Fruit fly (Drosophila melanogaster) whole organism, adult: ENCODE results near the gene CG34116.
A peak's percentile ranks its signal among the peaks of the same experiment; 100 is the strongest.

Source experiments
- CG11617 ChIP-seq: fragments of 200-800 bp; sonication (Bioruptor generic); optimal IDR thresholded peaks from 2 replicates; lab custom pipeline; 2017; ENCODE audit warnings: mild to moderate bottlenecking, missing biosample characterization, missing genetic modification reagents, missing genetic modification characterization
- CG12768 ChIP-seq: fragments of 200-800 bp; sonication (Bioruptor generic); optimal IDR thresholded peaks from 2 replicates; lab custom pipeline; 2017; ENCODE audit warnings: missing biosample characterization, missing genetic modification characterization, mild to moderate bottlenecking, moderate library complexity, missing genetic modification reagents
- CG14711 ChIP-seq: fragments of 200-800 bp; sonication (Bioruptor generic); optimal IDR thresholded peaks from 2 replicates; lab custom pipeline; 2018; ENCODE audit warnings: missing biosample characterization, mild to moderate bottlenecking, missing genetic modification characterization, moderate library complexity
- CG1620 ChIP-seq: fragments of 200-800 bp; sonication (Bioruptor generic); optimal IDR thresholded peaks from 2 replicates; lab custom pipeline; 2016; ENCODE audit warnings: missing biosample characterization, missing genetic modification characterization
- CG33017 ChIP-seq: fragments of 200-800 bp; sonication (Bioruptor generic); optimal IDR thresholded peaks from 2 replicates; lab custom pipeline; 2018; ENCODE audit warnings: missing biosample characterization, mild to moderate bottlenecking, missing genetic modification characterization, moderate library complexity
- CG5204 ChIP-seq: fragments of 200-800 bp; sonication (Bioruptor generic); optimal IDR thresholded peaks from 2 replicates; lab custom pipeline; 2016; ENCODE audit warnings: missing biosample characterization, missing genetic modification characterization
- CG7045 ChIP-seq: fragments of 200-800 bp; sonication (Bioruptor generic); optimal IDR thresholded peaks from 2 replicates; lab custom pipeline; 2017; ENCODE audit warnings: missing biosample characterization, mild to moderate bottlenecking, missing genetic modification characterization
- CG7101 ChIP-seq: fragments of 200-800 bp; sonication (Bioruptor generic); optimal IDR thresholded peaks from 2 replicates; lab custom pipeline; 2018; ENCODE audit warnings: missing biosample characterization, mild to moderate bottlenecking, missing genetic modification characterization, moderate library complexity
- Clk ChIP-seq: fragments of 200-800 bp; sonication (Bioruptor generic); optimal IDR thresholded peaks from 2 replicates; lab custom pipeline; 2017; ENCODE audit warnings: missing biosample characterization, missing genetic modification characterization
- Crg-1 ChIP-seq: fragments of 200-800 bp; sonication (Bioruptor generic); optimal IDR thresholded peaks from 2 replicates; lab custom pipeline; 2016; ENCODE audit warnings: missing biosample characterization, missing genetic modification characterization
- Hr96 ChIP-seq: fragments of 200-800 bp; sonication (Bioruptor generic); optimal IDR thresholded peaks from 2 replicates; lab custom pipeline; 2016; ENCODE audit warnings: missing biosample characterization, missing genetic modification characterization
- Mnt ChIP-seq: fragments of 200-800 bp; sonication (Bioruptor generic); optimal IDR thresholded peaks from 2 replicates; lab custom pipeline; 2016; ENCODE audit warnings: missing biosample characterization, mild to moderate bottlenecking, missing genetic modification characterization
- bab1 ChIP-seq: fragments of 200-800 bp; sonication (Bioruptor generic); optimal IDR thresholded peaks from 3 replicates; lab custom pipeline; 2019; ENCODE audit warnings: missing biosample characterization, mild to moderate bottlenecking, missing genetic modification characterization, moderate library complexity
- cic ChIP-seq: fragments of 200-800 bp; sonication (Bioruptor generic); optimal IDR thresholded peaks from 2 replicates; lab custom pipeline; 2017; ENCODE audit warnings: missing biosample characterization, mild to moderate bottlenecking, missing genetic modification characterization, moderate library complexity
- cnc ChIP-seq, 2 experiments: fragments of >200 bp; optimal IDR thresholded peaks; 2 replicates each; lab custom pipeline; 2017
- kay ChIP-seq: fragments of 200-800 bp; sonication (Bioruptor generic); peaks from one replicate; lab custom pipeline; 2016; ENCODE audit warnings: missing biosample characterization, missing genetic modification characterization, borderline replicate concordance
- ovo ChIP-seq: fragments of 200-800 bp; sonication (Bioruptor generic); optimal IDR thresholded peaks from 2 replicates; lab custom pipeline; 2016; ENCODE audit warnings: missing biosample characterization, missing genetic modification characterization
- pad ChIP-seq: fragments of 200-800 bp; sonication (Bioruptor generic); optimal IDR thresholded peaks from 3 replicates; lab custom pipeline; 2017; ENCODE audit warnings: missing biosample characterization, missing genetic modification characterization, mild to moderate bottlenecking, moderate library complexity, missing genetic modification reagents
- tj ChIP-seq: fragments of 200-800 bp; sonication (Bioruptor generic); optimal IDR thresholded peaks from 3 replicates; lab custom pipeline; 2017; ENCODE audit warnings: missing biosample characterization, mild to moderate bottlenecking, missing genetic modification characterization, moderate library complexity
- toe ChIP-seq: fragments of 200-800 bp; sonication (Bioruptor generic); optimal IDR thresholded peaks from 2 replicates; lab custom pipeline; 2016; ENCODE audit warnings: missing biosample characterization, missing genetic modification characterization

CG34116 gene

dm6 chr3L:19836375-19836937 is 30.6 kb upstream of the CG34116 start, which contains the start of gene kto:
kto (plus strand) TSS chr3L:19836614.
- TF ChIP-seq cic (GFP tag; lab: Kevin White, UChicago) (peak; percentile 3), Clk (no peak), tj (GFP tag; lab: Kevin White, UChicago) (no peak), bab1 (GFP tag; lab: Kevin White, UChicago) (peak; percentile 35)

dm6 chr3L:19834143-19834794 is 28.4 kb upstream of the CG34116 start, which contains the start of the genes trc and CG32221:
trc (minus strand) TSS chr3L:19834304.
CG32221 (plus strand) TSS chr3L:19834670.
- TF ChIP-seq CG33017 (tag; lab: Kevin White, UChicago) (peak; percentile 38), tj (GFP tag; lab: Kevin White, UChicago) (peak; percentile 21), Clk (no peak), CG7045 (GFP tag; lab: Kevin White, UChicago) (no peak), CG14711 (tag; lab: Kevin White, UChicago) (peak; percentile 41), Hr96 (GFP tag; lab: Kevin White, UChicago) (no peak), Crg-1 (GFP tag; lab: Kevin White, UChicago) (no peak), CG5204 (GFP tag; lab: Kevin White, UChicago) (no peak), CG7101 (peak; percentile 75), CG12768 (no peak), CG1620 (GFP tag; lab: Kevin White, UChicago) (peak; percentile 61), ovo (GFP tag; lab: Kevin White, UChicago) (peak; percentile 53), toe (GFP tag; lab: Kevin White, UChicago) (no peak), bab1 (GFP tag; lab: Kevin White, UChicago) (peak; percentile 66), pad (peak; percentile 59), cnc (optimal IDR thresholded peaks at IDR 0.05; lab: Kevin White, UChicago) (no peak), kay (GFP tag; lab: Kevin White, UChicago) (no peak), Mnt (GFP tag; lab: Kevin White, UChicago) (peak; percentile 63), CG11617 (GFP tag; lab: Kevin White, UChicago) (peak; percentile 34), cic (GFP tag; lab: Kevin White, UChicago) (no peak)

dm6 chr3L:19833227-19833626 is 27.4 kb upstream of the CG34116 start:
- TF ChIP-seq tj (GFP tag; lab: Kevin White, UChicago), result no peak
- TF ChIP-seq CG33017 (tag; lab: Kevin White, UChicago), result no peak
- TF ChIP-seq CG5204 (GFP tag; lab: Kevin White, UChicago), result no peak
- TF ChIP-seq cic (GFP tag; lab: Kevin White, UChicago), result no peak
- TF ChIP-seq pad, result no peak
- no peak for TF ChIP-seq cnc (optimal IDR thresholded peaks at IDR 0.05; lab: Kevin White, UChicago)
- peak; percentile 10 for TF ChIP-seq bab1 (GFP tag; lab: Kevin White, UChicago)
- no peak for TF ChIP-seq Mnt (GFP tag; lab: Kevin White, UChicago)
- TF ChIP-seq CG7101, result no peak
- TF ChIP-seq Crg-1 (GFP tag; lab: Kevin White, UChicago), result no peak
- no peak for TF ChIP-seq CG1620 (GFP tag; lab: Kevin White, UChicago)
- TF ChIP-seq kay (GFP tag; lab: Kevin White, UChicago), result no peak
- no peak for TF ChIP-seq Hr96 (GFP tag; lab: Kevin White, UChicago)
- peak; percentile 17 for TF ChIP-seq CG12768

- TF ChIP-seq Crg-1 (GFP tag; lab: Kevin White, UChicago), result no peak
- TF ChIP-seq cnc (optimal IDR thresholded peaks at IDR 0.05; lab: Kevin White, UChicago), result no peak
- TF ChIP-seq cic (GFP tag; lab: Kevin White, UChicago), result no peak
- TF ChIP-seq CG5204 (GFP tag; lab: Kevin White, UChicago), result no peak
- TF ChIP-seq pad, result no peak
- no peak for TF ChIP-seq tj (GFP tag; lab: Kevin White, UChicago)
- no peak for TF ChIP-seq CG7101
- TF ChIP-seq toe (GFP tag; lab: Kevin White, UChicago), result no peak
- TF ChIP-seq CG12768, result no peak
- TF ChIP-seq bab1 (GFP tag; lab: Kevin White, UChicago), result no peak
- TF ChIP-seq CG1620 (GFP tag; lab: Kevin White, UChicago), result no peak
- no peak for TF ChIP-seq CG11617 (GFP tag; lab: Kevin White, UChicago)
Observed at dm6 chr3L:19818701-19819100, 12.9 kb upstream of the CG34116 start.

dm6 chr3L:19817807-19818531 is 12.1 kb upstream of the CG34116 start, which contains the start of the genes Fibp and Deaf1:
Fibp (minus strand) TSS chr3L:19817967.
Deaf1 (plus strand) TSS chr3L:19818174.
- TF ChIP-seq tj (GFP tag; lab: Kevin White, UChicago) (peak; percentile 43), toe (GFP tag; lab: Kevin White, UChicago) (peak; percentile 94), CG33017 (tag; lab: Kevin White, UChicago) (peak; percentile 65), cic (GFP tag; lab: Kevin White, UChicago) (no peak), CG7045 (GFP tag; lab: Kevin White, UChicago) (peak; percentile 76), CG1620 (GFP tag; lab: Kevin White, UChicago) (peak; percentile 87), CG7101 (peak; percentile 80), Clk (peak; percentile 66), bab1 (GFP tag; lab: Kevin White, UChicago) (peak; percentile 79), pad (peak; percentile 59), ovo (GFP tag; lab: Kevin White, UChicago) (peak; percentile 76), Mnt (GFP tag; lab: Kevin White, UChicago) (peak; percentile 40), Hr96 (GFP tag; lab: Kevin White, UChicago) (peak; percentile 88), cnc (optimal IDR thresholded peaks at IDR 0.05; lab: Kevin White, UChicago) (no peak), CG14711 (tag; lab: Kevin White, UChicago) (peak; percentile 96), CG11617 (GFP tag; lab: Kevin White, UChicago) (peak; percentile 85), kay (GFP tag; lab: Kevin White, UChicago) (no peak), CG12768 (peak; percentile 74), CG5204 (GFP tag; lab: Kevin White, UChicago) (no peak), Crg-1 (GFP tag; lab: Kevin White, UChicago) (peak; percentile 81)
